Worm (Caenorhabditis elegans) whole organism, L3 larva: ENCODE results near the gene klp-7.

Experiments
- R02D3.7 ChIP-seq: fragments of 150-350 bp; optimal IDR thresholded peaks from 2 replicates; lab custom pipeline; 2014; ENCODE audit warnings: missing biosample characterization, missing genetic modification characterization
- ZK546.5 ChIP-seq: sonication (generic microtip); optimal IDR thresholded peaks from 2 replicates; lab custom pipeline; 2017; ENCODE audit warnings: missing biosample characterization, missing genetic modification characterization
- aly-2 ChIP-seq: fragments of 150-350 bp; optimal IDR thresholded peaks from 2 replicates; lab custom pipeline; 2014; ENCODE audit warnings: missing biosample characterization, missing genetic modification characterization
- ama-1 ChIP-seq: fragments of 150-350 bp; optimal IDR thresholded peaks from 2 replicates; lab custom pipeline; 2018
- ceh-16 ChIP-seq: sonication (generic microtip); optimal IDR thresholded peaks from 2 replicates; lab custom pipeline; 2017; ENCODE audit warnings: missing biosample characterization, missing genetic modification characterization
- ceh-28 ChIP-seq: fragments of 150-350 bp; optimal IDR thresholded peaks from 2 replicates; lab custom pipeline; 2014; ENCODE audit warnings: missing biosample characterization, missing genetic modification reagents, missing genetic modification characterization
- ceh-82 ChIP-seq: fragments of 150-350 bp; optimal IDR thresholded peaks from 2 replicates; lab custom pipeline; 2014; ENCODE audit warnings: missing biosample characterization, missing genetic modification characterization
- ceh-9 ChIP-seq: sonication (generic microtip); optimal IDR thresholded peaks from 2 replicates; lab custom pipeline; 2018; ENCODE audit warnings: missing biosample characterization, missing genetic modification characterization
- daf-12 ChIP-seq: fragments of 150-350 bp; optimal IDR thresholded peaks from 2 replicates; lab custom pipeline; 2014; ENCODE audit warnings: missing biosample characterization, missing genetic modification reagents, missing genetic modification characterization
- egl-27 ChIP-seq: sonication (generic microtip); optimal IDR thresholded peaks from 4 replicates; lab custom pipeline; 2017; ENCODE audit warnings: missing biosample characterization, missing genetic modification reagents, missing genetic modification characterization
- egl-5 ChIP-seq: fragments of 150-350 bp; optimal IDR thresholded peaks from 2 replicates; lab custom pipeline; 2017; ENCODE audit warnings: missing biosample characterization, missing genetic modification reagents, missing genetic modification characterization, inconsistent platforms
- elt-1 ChIP-seq: fragments of 150-350 bp; optimal IDR thresholded peaks from 2 replicates; lab custom pipeline; 2014; ENCODE audit warnings: missing biosample characterization, missing genetic modification characterization
- elt-2 ChIP-seq: sonication (generic microtip); optimal IDR thresholded peaks from 2 replicates; lab custom pipeline; 2016; ENCODE audit warnings: missing genetic modification reagents, mild to moderate bottlenecking, missing genetic modification characterization, missing compliant biosample characterization
- elt-3 ChIP-seq, 3 experiments: fragments of 150-350 bp in 1 of 3; sonication (generic microtip) in 2 of 3; optimal IDR thresholded peaks; 2 replicates in 2 of 3; 4 replicates in 1 of 3; lab custom pipeline; 2014 to 2017; ENCODE audit warnings: missing biosample characterization in 3 of 3, missing genetic modification characterization in 3 of 3
- eor-1 ChIP-seq, 2 experiments: fragments of 150-350 bp; optimal IDR thresholded peaks; 2 replicates each; lab custom pipeline; 2014 to 2018; ENCODE audit warnings: missing biosample characterization in 2 of 2, missing genetic modification characterization in 2 of 2
- fkh-2 ChIP-seq: fragments of 150-350 bp; optimal IDR thresholded peaks from 2 replicates; lab custom pipeline; 2014; ENCODE audit warnings: missing biosample characterization, missing genetic modification reagents, missing genetic modification characterization
- fos-1 ChIP-seq: fragments of 150-350 bp; optimal IDR thresholded peaks from 2 replicates; lab custom pipeline; 2014; ENCODE audit warnings: missing biosample characterization, missing genetic modification characterization
- hmg-11 ChIP-seq: sonication (generic microtip); optimal IDR thresholded peaks from 2 replicates; lab custom pipeline; 2016; ENCODE audit warnings: missing genetic modification characterization, missing compliant biosample characterization
- jun-1 ChIP-seq: fragments of 150-350 bp; optimal IDR thresholded peaks from 2 replicates; lab custom pipeline; 2014; ENCODE audit warnings: missing biosample characterization, missing genetic modification reagents, missing genetic modification characterization
- lin-15B ChIP-seq: fragments of 150-350 bp; optimal IDR thresholded peaks from 2 replicates; lab custom pipeline; 2014; ENCODE audit warnings: missing biosample characterization, missing genetic modification characterization
- lsy-12 ChIP-seq: sonication (generic microtip); optimal IDR thresholded peaks from 2 replicates; lab custom pipeline; 2016; ENCODE audit warnings: mild to moderate bottlenecking, missing genetic modification characterization, missing compliant biosample characterization
- mdl-1 ChIP-seq: fragments of 150-350 bp; optimal IDR thresholded peaks from 2 replicates; lab custom pipeline; 2014; ENCODE audit warnings: missing biosample characterization, missing genetic modification characterization
- mml-1 ChIP-seq: fragments of 150-350 bp; sonication (generic microtip); optimal IDR thresholded peaks from 3 replicates; lab custom pipeline; 2014; ENCODE audit warnings: missing biosample characterization, missing genetic modification characterization
- nfya-1 ChIP-seq: sonication (generic microtip); optimal IDR thresholded peaks from 2 replicates; lab custom pipeline; 2017; ENCODE audit warnings: missing genetic modification characterization, mild to moderate bottlenecking, missing compliant biosample characterization, antibody characterized with exemption, moderate library complexity; ENCODE audit not compliant: insufficient read depth
- nhr-11 ChIP-seq: fragments of 150-350 bp; optimal IDR thresholded peaks from 2 replicates; lab custom pipeline; 2014; ENCODE audit warnings: missing biosample characterization, missing genetic modification characterization
- nhr-12 ChIP-seq: fragments of 150-350 bp; optimal IDR thresholded peaks from 2 replicates; lab custom pipeline; 2014; ENCODE audit warnings: missing biosample characterization, missing genetic modification characterization
- nhr-23 ChIP-seq: fragments of 150-350 bp; optimal IDR thresholded peaks from 2 replicates; lab custom pipeline; 2014; ENCODE audit warnings: missing biosample characterization, missing genetic modification reagents, missing genetic modification characterization
- nhr-237 ChIP-seq: fragments of 150-350 bp; optimal IDR thresholded peaks from 2 replicates; lab custom pipeline; 2014; ENCODE audit warnings: missing biosample characterization, missing genetic modification characterization
- nhr-25 ChIP-seq: sonication (generic microtip); optimal IDR thresholded peaks from 2 replicates; lab custom pipeline; 2017; ENCODE audit warnings: missing biosample characterization, missing genetic modification characterization
- nhr-28 ChIP-seq: fragments of 150-350 bp; optimal IDR thresholded peaks from 2 replicates; lab custom pipeline; 2014; ENCODE audit warnings: missing biosample characterization, missing genetic modification characterization
- nhr-43 ChIP-seq: sonication (generic microtip); optimal IDR thresholded peaks from 2 replicates; lab custom pipeline; 2016; ENCODE audit warnings: mild to moderate bottlenecking, missing genetic modification characterization, missing compliant biosample characterization; ENCODE audit not compliant: poor library complexity, severe bottlenecking
- nhr-67 ChIP-seq: fragments of 150-350 bp; optimal IDR thresholded peaks from 2 replicates; lab custom pipeline; 2014; ENCODE audit warnings: missing biosample characterization, missing genetic modification characterization
- nhr-76 ChIP-seq: fragments of 150-350 bp; sonication (generic microtip); optimal IDR thresholded peaks from 5 replicates; lab custom pipeline; 2014; ENCODE audit warnings: missing biosample characterization, missing genetic modification characterization
- nhr-77 ChIP-seq: fragments of 150-350 bp; optimal IDR thresholded peaks from 2 replicates; lab custom pipeline; 2014; ENCODE audit warnings: missing biosample characterization, missing genetic modification characterization
- pha-4 ChIP-seq: fragments of 150-350 bp; optimal IDR thresholded peaks from 2 replicates; lab custom pipeline; 2014; ENCODE audit warnings: missing biosample characterization, missing genetic modification reagents, missing genetic modification characterization
- pqm-1 ChIP-seq: fragments of 150-350 bp; optimal IDR thresholded peaks from 2 replicates; lab custom pipeline; 2017; ENCODE audit warnings: missing biosample characterization, missing genetic modification characterization, inconsistent platforms
- sea-2 ChIP-seq: fragments of 150-350 bp; sonication (generic microtip); optimal IDR thresholded peaks from 4 replicates; lab custom pipeline; 2014; ENCODE audit warnings: missing biosample characterization, missing genetic modification reagents, missing genetic modification characterization
- skn-1 ChIP-seq: fragments of 150-350 bp; optimal IDR thresholded peaks from 2 replicates; lab custom pipeline; 2014; ENCODE audit warnings: missing biosample characterization, missing genetic modification characterization
- snpc-4 ChIP-seq: fragments of 150-350 bp; optimal IDR thresholded peaks from 2 replicates; lab custom pipeline; 2014; ENCODE audit warnings: missing biosample characterization, missing genetic modification characterization
- tbx-2 ChIP-seq: sonication (generic microtip); optimal IDR thresholded peaks from 2 replicates; lab custom pipeline; 2016; ENCODE audit warnings: mild to moderate bottlenecking, missing genetic modification characterization, missing compliant biosample characterization
- unc-39 ChIP-seq: sonication (generic microtip); optimal IDR thresholded peaks from 4 replicates; lab custom pipeline; 2017; ENCODE audit warnings: missing biosample characterization, missing genetic modification characterization
- unc-62 ChIP-seq: fragments of 150-350 bp; sonication (generic microtip); optimal IDR thresholded peaks from 4 replicates; lab custom pipeline; 2014; ENCODE audit warnings: missing biosample characterization, missing genetic modification reagents, missing genetic modification characterization
- zag-1 ChIP-seq: fragments of 150-350 bp; optimal IDR thresholded peaks from 2 replicates; lab custom pipeline; 2014; ENCODE audit warnings: missing biosample characterization, missing genetic modification characterization
- ztf-11 ChIP-seq: fragments of 150-350 bp; optimal IDR thresholded peaks from 2 replicates; lab custom pipeline; 2014; ENCODE audit warnings: missing biosample characterization, missing genetic modification characterization
- ztf-4 ChIP-seq: fragments of 150-350 bp; optimal IDR thresholded peaks from 2 replicates; lab custom pipeline; 2014; ENCODE audit warnings: missing biosample characterization, missing genetic modification characterization

The klp-7 gene

DNA sequence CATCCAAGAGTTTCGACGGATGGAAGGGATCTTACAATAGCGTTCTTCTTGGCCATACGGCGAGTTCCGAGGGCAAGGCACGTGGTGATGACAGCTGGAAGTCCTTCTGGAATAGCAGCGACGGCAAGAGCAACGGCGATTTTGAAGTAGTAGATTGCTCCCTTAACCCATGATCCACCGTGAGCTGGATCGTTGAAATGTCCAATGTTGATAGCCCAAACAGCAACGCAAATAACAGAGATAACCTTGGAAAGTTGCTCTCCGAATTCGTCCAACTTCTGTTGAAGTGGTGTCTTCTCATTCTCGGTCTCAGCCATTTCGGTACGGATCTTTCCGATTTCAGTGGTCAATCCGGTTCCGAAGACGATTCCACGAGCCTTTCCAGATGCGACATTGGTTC lies 9.5 kb downstream of the klp-7 start:
- TF ChIP-seq nhr-67 (tag; lab: Kevin White, UChicago) (no peak), nhr-12 (tag; lab: Kevin White, UChicago) (no peak), lin-15B (tag; lab: Kevin White, UChicago) (no peak), lsy-12 (no peak), jun-1 (tag; lab: Kevin White, UChicago) (no peak), egl-27 (tag; lab: Kevin White, UChicago) (no peak), unc-39 (tag; lab: Kevin White, UChicago) (no peak)

DNA sequence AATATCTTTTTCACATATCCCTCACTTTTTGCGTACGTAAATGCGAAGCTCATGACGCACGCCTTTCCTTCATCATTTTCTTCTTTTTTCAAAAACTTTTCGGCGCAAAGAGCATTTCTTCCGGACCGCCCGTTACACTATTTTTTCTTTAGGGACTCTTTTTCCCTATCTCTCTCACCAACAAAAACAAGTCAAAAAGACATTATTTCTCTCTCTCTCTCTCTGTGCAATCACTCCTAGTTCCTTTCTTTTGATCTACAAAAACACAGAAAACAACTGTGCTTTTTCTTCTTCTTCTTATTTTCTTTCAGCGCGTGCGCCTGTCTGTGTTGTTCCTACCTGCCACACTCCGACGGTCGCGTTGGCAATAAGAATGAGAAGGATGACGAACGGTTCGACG lies 10.3 kb downstream of the klp-7 start:
- TF ChIP-seq sea-2 (GFP tag; lab: Kevin White, UChicago) = no peak
- TF ChIP-seq nhr-11 (tag; lab: Kevin White, UChicago) = peak; percentile 55
- peak; percentile 33 for TF ChIP-seq nfya-1 (tag; lab: Kevin White, UChicago)

DNA sequence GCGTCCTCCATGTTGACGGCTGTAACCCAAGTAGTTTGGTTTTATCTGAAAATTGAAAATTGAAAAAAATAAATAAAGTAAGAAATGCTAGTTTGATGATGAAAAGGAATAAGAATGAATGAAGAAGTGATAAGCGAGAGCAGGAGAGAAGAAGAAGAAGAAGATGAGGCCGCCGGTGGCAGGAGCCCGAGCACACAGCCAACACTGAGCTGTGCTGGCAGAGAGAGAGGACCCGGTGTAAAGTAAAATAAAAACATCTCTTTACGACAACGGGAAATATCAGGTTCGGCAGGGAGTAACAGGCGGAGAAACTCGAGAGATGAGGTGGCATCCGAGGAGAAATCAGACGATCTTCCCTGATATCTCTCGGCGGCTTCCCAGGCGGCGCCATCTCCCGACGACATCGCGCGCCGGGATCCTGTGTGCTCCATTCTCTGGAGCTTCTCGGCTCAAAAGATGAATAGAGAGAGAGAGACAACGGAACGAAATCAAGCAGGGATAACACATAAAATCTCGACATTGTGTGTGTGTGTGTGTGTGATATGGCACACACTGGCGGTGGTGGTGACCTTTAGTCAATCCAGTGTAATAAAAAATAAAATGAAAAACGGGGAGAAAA lies 11.2 kb downstream of the klp-7 start, which contains the start of gene sca-1:
Gene sca-1, minus strand, starts transcription at position 51 of the 619 bp plus-strand sequence.
- TF ChIP-seq nhr-76 (tag; lab: Kevin White, UChicago) = no peak
- TF ChIP-seq snpc-4 (tag; lab: Kevin White, UChicago) = no peak
- no peak for TF ChIP-seq hmg-11 (tag; lab: Kevin White, UChicago)
- TF ChIP-seq nfya-1 (tag; lab: Kevin White, UChicago) = peak; percentile 7
- TF ChIP-seq fos-1 (tag; lab: Kevin White, UChicago) = no peak
- TF ChIP-seq egl-5 (tag; lab: Kevin White, UChicago) = peak; percentile 2
- TF ChIP-seq aly-2 (tag; lab: Kevin White, UChicago) = no peak
- no peak for TF ChIP-seq unc-39 (tag; lab: Kevin White, UChicago)

DNA sequence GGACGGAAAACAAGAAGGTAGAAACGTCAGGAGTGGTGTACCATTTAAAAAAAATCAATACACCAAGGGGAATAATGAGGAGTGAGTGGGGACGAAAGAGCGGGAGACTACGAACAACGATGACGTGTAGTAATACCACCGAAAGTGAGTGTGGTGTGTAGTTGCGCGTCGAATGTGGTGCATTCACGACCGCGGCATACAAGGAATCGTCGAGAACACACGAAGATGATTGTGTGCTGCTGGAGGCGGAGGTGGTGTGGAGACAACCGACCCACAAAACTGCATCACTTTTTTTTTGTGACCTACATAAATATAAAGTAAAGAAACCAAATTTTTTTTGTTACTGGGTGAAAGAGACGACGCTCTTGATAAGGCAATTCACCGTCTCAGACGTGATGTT lies 12.6 kb downstream of the klp-7 start:
- TF ChIP-seq nhr-77 (tag; lab: Kevin White, UChicago) (no peak), nhr-25 (tag; lab: Kevin White, UChicago) (peak; percentile 77), ama-1 (lab: Kevin White, UChicago) (peak; percentile 50), ceh-9 (no peak), zag-1 (tag; lab: Kevin White, UChicago) (no peak), pqm-1 (peak; percentile 65), ceh-28 (tag; lab: Kevin White, UChicago) (peak; percentile 33), egl-5 (tag; lab: Kevin White, UChicago) (no peak), nhr-67 (tag; lab: Kevin White, UChicago) (no peak), ceh-16 (no peak), pha-4 (peak; percentile 55), elt-3 (tag; optimal IDR thresholded peaks at IDR 0.05; lab: Kevin White, UChicago) (no peak), skn-1 (tag; lab: Kevin White, UChicago) (peak; percentile 57), tbx-2 (tag; lab: Kevin White, UChicago) (no peak), ZK546.5 (tag; lab: Kevin White, UChicago) (no peak), eor-1 (tag; optimal IDR thresholded peaks at IDR 0.05; lab: Kevin White, UChicago) (no peak), sea-2 (GFP tag; lab: Kevin White, UChicago) (no peak), fkh-2 (tag; lab: Kevin White, UChicago) (no peak), nhr-12 (tag; lab: Kevin White, UChicago) (no peak), lin-15B (tag; lab: Kevin White, UChicago) (peak; percentile 60), nhr-23 (tag; lab: Kevin White, UChicago) (peak; percentile 82), daf-12 (tag; lab: Kevin White, UChicago) (no peak), nfya-1 (tag; lab: Kevin White, UChicago) (peak; percentile 75), elt-2 (tag; lab: Kevin White, UChicago) (peak; percentile 58), hmg-11 (tag; lab: Kevin White, UChicago) (peak; percentile 58), nhr-43 (no peak), ztf-4 (tag; lab: Kevin White, UChicago) (no peak), snpc-4 (tag; lab: Kevin White, UChicago) (peak; percentile 57), nhr-11 (tag; lab: Kevin White, UChicago) (no peak), mdl-1 (tag; lab: Kevin White, UChicago) (no peak), R02D3.7 (no peak), unc-62 (GFP tag; lab: Kevin White, UChicago) (no peak), ztf-11 (no peak), nhr-237 (tag; lab: Kevin White, UChicago) (no peak), unc-39 (tag; lab: Kevin White, UChicago) (no peak), nhr-76 (tag; lab: Kevin White, UChicago) (no peak), ceh-82 (tag; lab: Kevin White, UChicago) (no peak), mml-1 (no peak), elt-1 (no peak), fos-1 (tag; lab: Kevin White, UChicago) (no peak), nhr-28 (tag; lab: Kevin White, UChicago) (no peak), egl-27 (tag; lab: Kevin White, UChicago) (no peak), lsy-12 (peak; percentile 66)
